Fruit fly (Drosophila melanogaster) whole organism, embryonic: ENCODE data around the gene ph-p.
A peak's percentile ranks its signal among the peaks of the same experiment; 100 is the strongest.

ENCODE experiments used
- Awh ChIP-seq: fragments of 200-800 bp; sonication (Bioruptor generic); IDR thresholded peaks from 2 replicates; pipeline ENCODE4, ENCODE4 v1.3.6; 2022; ENCODE audit warnings: missing biosample characterization, missing genetic modification characterization
- BEAF-32 ChIP-seq: fragments of 200-800 bp; sonication (Bioruptor generic); optimal IDR thresholded peaks from 3 replicates; lab custom pipeline; 2017; ENCODE audit warnings: missing biosample characterization, missing genetic modification characterization, mild to moderate bottlenecking, moderate library complexity, missing genetic modification reagents
- Bteb2 ChIP-seq: fragments of 200-800 bp; sonication (Bioruptor generic); optimal IDR thresholded peaks from 2 replicates; lab custom pipeline; 2016; ENCODE audit warnings: missing biosample characterization, missing genetic modification characterization
- CG1233 ChIP-seq: fragments of 200-800 bp; sonication (Bioruptor generic); optimal IDR thresholded peaks from 4 replicates; lab custom pipeline; 2018; ENCODE audit warnings: missing biosample characterization, mild to moderate bottlenecking, missing genetic modification characterization
- CG13296 ChIP-seq: fragments of 200-800 bp; sonication (Bioruptor generic); optimal IDR thresholded peaks from 3 replicates; lab custom pipeline; 2018; ENCODE audit warnings: missing biosample characterization, mild to moderate bottlenecking, missing genetic modification characterization
- CG13424 ChIP-seq: fragments of 200-800 bp; sonication (Bioruptor generic); optimal IDR thresholded peaks from 2 replicates; lab custom pipeline; 2019; ENCODE audit warnings: missing biosample characterization, mild to moderate bottlenecking, missing genetic modification characterization, moderate library complexity
- CG13775 ChIP-seq: fragments of 200-800 bp; sonication (Bioruptor generic); optimal IDR thresholded peaks from 3 replicates; lab custom pipeline; 2017; ENCODE audit warnings: missing biosample characterization, mild to moderate bottlenecking, missing genetic modification characterization
- CG14965 ChIP-seq: fragments of 200-800 bp; sonication (Bioruptor generic); optimal IDR thresholded peaks from 2 replicates; lab custom pipeline; 2016; ENCODE audit warnings: missing biosample characterization, missing genetic modification characterization, borderline replicate concordance
- CG16863 ChIP-seq: fragments of 200-800 bp; sonication (Bioruptor generic); optimal IDR thresholded peaks from 3 replicates; lab custom pipeline; 2016; ENCODE audit warnings: missing biosample characterization, missing genetic modification characterization
- CG17359 ChIP-seq: fragments of 200-800 bp; sonication (Bioruptor generic); optimal IDR thresholded peaks from 3 replicates; lab custom pipeline; 2018; ENCODE audit warnings: missing biosample characterization, mild to moderate bottlenecking, missing genetic modification characterization, moderate library complexity
- CG17361 ChIP-seq: fragments of 200-800 bp; sonication (Bioruptor generic); IDR thresholded peaks from 3 replicates; pipeline ENCODE4 v1.3.6; 2022; ENCODE audit warnings: missing biosample characterization, missing genetic modification characterization
- CG18619 ChIP-seq: fragments of 200-800 bp; sonication (Bioruptor generic); optimal IDR thresholded peaks from 3 replicates; lab custom pipeline; 2017; ENCODE audit warnings: missing biosample characterization, mild to moderate bottlenecking, missing genetic modification characterization
- CG2120 ChIP-seq: fragments of 200-800 bp; sonication (Bioruptor generic); optimal IDR thresholded peaks from 3 replicates; lab custom pipeline; 2016; ENCODE audit warnings: missing biosample characterization, missing genetic modification characterization
- CG30403 ChIP-seq: fragments of 200-800 bp; sonication (Bioruptor generic); optimal IDR thresholded peaks from 3 replicates; lab custom pipeline; 2016; ENCODE audit warnings: missing biosample characterization, missing genetic modification characterization
- CG31224 ChIP-seq: fragments of 200-800 bp; sonication (Bioruptor generic); IDR thresholded peaks from 2 replicates; pipeline ENCODE4 v1.3.6; 2022; ENCODE audit warnings: missing biosample characterization, missing genetic modification characterization
- CG3407 ChIP-seq: fragments of 200-800 bp; sonication (Bioruptor generic); optimal IDR thresholded peaks from 2 replicates; lab custom pipeline; 2018; ENCODE audit warnings: missing biosample characterization, mild to moderate bottlenecking, missing genetic modification characterization
- CG3726 ChIP-seq: fragments of 200-800 bp; sonication (Bioruptor generic); IDR thresholded peaks from 3 replicates; pipeline ENCODE4, ENCODE4 v1.3.6; 2022; ENCODE audit warnings: missing biosample characterization, missing genetic modification characterization
- CG7786 ChIP-seq: fragments of 200-800 bp; sonication (Bioruptor generic); optimal IDR thresholded peaks from 2 replicates; lab custom pipeline; 2016; ENCODE audit warnings: missing biosample characterization, missing genetic modification characterization
- CG8388 ChIP-seq: fragments of 200-800 bp; sonication (Bioruptor generic); optimal IDR thresholded peaks from 2 replicates; lab custom pipeline; 2019; ENCODE audit warnings: missing biosample characterization, mild to moderate bottlenecking, missing genetic modification characterization, moderate library complexity
- Drgx ChIP-seq: fragments of 200-800 bp; sonication (Bioruptor generic); IDR thresholded peaks from 2 replicates; pipeline ENCODE4 v1.3.6; 2022; ENCODE audit warnings: missing biosample characterization, missing genetic modification characterization
- Fer1 ChIP-seq: fragments of 200-800 bp; sonication (Bioruptor generic); optimal IDR thresholded peaks from 2 replicates; lab custom pipeline; 2017; ENCODE audit warnings: missing biosample characterization, mild to moderate bottlenecking, missing genetic modification characterization
- GATAe ChIP-seq: fragments of 200-800 bp; sonication (Bioruptor generic); conservative IDR thresholded peaks from 2 replicates; pipeline ENCODE4 v1.3.6; 2022; ENCODE audit warnings: missing biosample characterization, missing genetic modification characterization
- Gug ChIP-seq: fragments of 200-800 bp; sonication (Bioruptor generic); IDR thresholded peaks from 4 replicates; pipeline ENCODE4 v1.3.6; 2022; ENCODE audit warnings: missing biosample characterization, missing genetic modification characterization
- H15 ChIP-seq: fragments of 200-800 bp; sonication (Bioruptor generic); IDR thresholded peaks from 3 replicates; pipeline ENCODE4 v1.3.6; 2022; ENCODE audit warnings: missing biosample characterization, missing genetic modification characterization
- HLHmδ ChIP-seq: fragments of 200-800 bp; sonication (Bioruptor generic); optimal IDR thresholded peaks from 2 replicates; lab custom pipeline; 2018; ENCODE audit warnings: missing biosample characterization, mild to moderate bottlenecking, missing genetic modification characterization, moderate library complexity
- HmgD ChIP-seq: fragments of 200-800 bp; sonication (Bioruptor generic); optimal IDR thresholded peaks from 3 replicates; lab custom pipeline; 2016; ENCODE audit warnings: missing biosample characterization, missing genetic modification characterization
- Lim3 ChIP-seq: fragments of 200-800 bp; sonication (Bioruptor generic); IDR thresholded peaks from 2 replicates; pipeline ENCODE4 v1.3.6; 2022; ENCODE audit warnings: missing biosample characterization, missing genetic modification characterization
- Poxn ChIP-seq: fragments of 200-800 bp; sonication (Bioruptor generic); IDR thresholded peaks from 2 replicates; pipeline ENCODE4 v1.3.6; 2022; ENCODE audit warnings: missing biosample characterization, missing genetic modification characterization
- Ssrp ChIP-seq: fragments of 200-800 bp; sonication (Bioruptor generic); optimal IDR thresholded peaks from 2 replicates; lab custom pipeline; 2018; ENCODE audit warnings: missing biosample characterization, mild to moderate bottlenecking, missing genetic modification characterization, moderate library complexity
- Taf1 ChIP-seq: fragments of 200-800 bp; sonication (Bioruptor generic); IDR thresholded peaks from 2 replicates; pipeline ENCODE4 v1.3.6; 2022; ENCODE audit warnings: missing biosample characterization, missing genetic modification characterization
- Vsx1 ChIP-seq: fragments of 200-800 bp; sonication (Bioruptor generic); optimal IDR thresholded peaks from 2 replicates; lab custom pipeline; 2017; ENCODE audit warnings: missing biosample characterization, mild to moderate bottlenecking, missing genetic modification characterization, missing genetic modification reagents
- Xbp1 ChIP-seq: fragments of 200-800 bp; sonication (Bioruptor generic); optimal IDR thresholded peaks from 3 replicates; lab custom pipeline; 2016; ENCODE audit warnings: missing biosample characterization, mild to moderate bottlenecking, missing genetic modification characterization
- ab ChIP-seq: fragments of 200-800 bp; sonication (Bioruptor generic); optimal IDR thresholded peaks from 2 replicates; lab custom pipeline; 2016; ENCODE audit warnings: missing biosample characterization, missing genetic modification characterization
- dpn ChIP-seq, 2 experiments: fragments of 200-800 bp; sonication (Bioruptor generic); optimal IDR thresholded peaks; 3 replicates each; lab custom pipeline; 2016; ENCODE audit warnings: missing biosample characterization in 2 of 2, missing genetic modification characterization in 2 of 2
- dysf ChIP-seq: fragments of 200-800 bp; sonication (Bioruptor generic); IDR thresholded peaks from 3 replicates; pipeline ENCODE4 v1.3.6; 2022; ENCODE audit warnings: missing biosample characterization, missing genetic modification characterization
- fu2 ChIP-seq: fragments of 200-800 bp; sonication (Bioruptor generic); optimal IDR thresholded peaks from 2 replicates; lab custom pipeline; 2016; ENCODE audit warnings: missing biosample characterization, missing genetic modification characterization
- gcm ChIP-seq: fragments of 200-800 bp; sonication (Bioruptor generic); optimal IDR thresholded peaks from 2 replicates; lab custom pipeline; 2019; ENCODE audit warnings: missing biosample characterization, mild to moderate bottlenecking, missing genetic modification characterization, moderate library complexity
- gcm2 ChIP-seq: fragments of 200-800 bp; sonication (Bioruptor generic); optimal IDR thresholded peaks from 2 replicates; lab custom pipeline; 2016; ENCODE audit warnings: missing biosample characterization, missing genetic modification characterization
- gem ChIP-seq: fragments of 200-800 bp; sonication (Bioruptor generic); optimal IDR thresholded peaks from 2 replicates; lab custom pipeline; 2019; ENCODE audit warnings: missing biosample characterization, mild to moderate bottlenecking, missing genetic modification characterization, moderate library complexity
- grau ChIP-seq: fragments of 200-800 bp; optimal IDR thresholded peaks from 3 replicates; lab custom pipeline; 2019; ENCODE audit warnings: missing biosample characterization, mild to moderate bottlenecking, missing genetic modification characterization, moderate library complexity
- grn ChIP-seq: fragments of 200-800 bp; sonication (Bioruptor generic); optimal IDR thresholded peaks from 3 replicates; lab custom pipeline; 2017; ENCODE audit warnings: missing biosample characterization, missing genetic modification characterization
- nerfin-1 ChIP-seq: fragments of 200-800 bp; sonication (Bioruptor generic); optimal IDR thresholded peaks from 3 replicates; lab custom pipeline; 2019; ENCODE audit warnings: missing biosample characterization, mild to moderate bottlenecking, missing genetic modification characterization, moderate library complexity
- otp ChIP-seq: fragments of 200-800 bp; sonication (Bioruptor generic); IDR thresholded peaks from 3 replicates; pipeline ENCODE4, ENCODE4 v1.3.6; 2022; ENCODE audit warnings: missing biosample characterization, missing genetic modification characterization
- pho ChIP-seq: fragments of 200-800 bp; sonication (Bioruptor generic); optimal IDR thresholded peaks from 2 replicates; lab custom pipeline; 2016; ENCODE audit warnings: missing biosample characterization, missing genetic modification characterization
- pnt ChIP-seq: fragments of 200-800 bp; sonication (Bioruptor generic); optimal IDR thresholded peaks from 3 replicates; lab custom pipeline; 2016; ENCODE audit warnings: missing biosample characterization, missing genetic modification characterization
- row ChIP-seq: fragments of 200-800 bp; sonication (Bioruptor generic); IDR thresholded peaks from 3 replicates; pipeline ENCODE4 v1.3.6; 2022; ENCODE audit warnings: missing biosample characterization, missing genetic modification characterization
- schlank ChIP-seq: fragments of 200-800 bp; sonication (Bioruptor generic); optimal IDR thresholded peaks from 2 replicates; lab custom pipeline; 2018; ENCODE audit warnings: missing biosample characterization, mild to moderate bottlenecking, missing genetic modification characterization
- sob ChIP-seq: fragments of 200-800 bp; sonication (Bioruptor generic); IDR thresholded peaks from 2 replicates; pipeline ENCODE4 v1.3.6; 2022; ENCODE audit warnings: missing biosample characterization, missing genetic modification characterization
- zf30C ChIP-seq: fragments of 200-800 bp; sonication (Bioruptor generic); optimal IDR thresholded peaks from 3 replicates; lab custom pipeline; 2018; ENCODE audit warnings: missing biosample characterization, mild to moderate bottlenecking, missing genetic modification characterization

ph-p gene

DNA sequence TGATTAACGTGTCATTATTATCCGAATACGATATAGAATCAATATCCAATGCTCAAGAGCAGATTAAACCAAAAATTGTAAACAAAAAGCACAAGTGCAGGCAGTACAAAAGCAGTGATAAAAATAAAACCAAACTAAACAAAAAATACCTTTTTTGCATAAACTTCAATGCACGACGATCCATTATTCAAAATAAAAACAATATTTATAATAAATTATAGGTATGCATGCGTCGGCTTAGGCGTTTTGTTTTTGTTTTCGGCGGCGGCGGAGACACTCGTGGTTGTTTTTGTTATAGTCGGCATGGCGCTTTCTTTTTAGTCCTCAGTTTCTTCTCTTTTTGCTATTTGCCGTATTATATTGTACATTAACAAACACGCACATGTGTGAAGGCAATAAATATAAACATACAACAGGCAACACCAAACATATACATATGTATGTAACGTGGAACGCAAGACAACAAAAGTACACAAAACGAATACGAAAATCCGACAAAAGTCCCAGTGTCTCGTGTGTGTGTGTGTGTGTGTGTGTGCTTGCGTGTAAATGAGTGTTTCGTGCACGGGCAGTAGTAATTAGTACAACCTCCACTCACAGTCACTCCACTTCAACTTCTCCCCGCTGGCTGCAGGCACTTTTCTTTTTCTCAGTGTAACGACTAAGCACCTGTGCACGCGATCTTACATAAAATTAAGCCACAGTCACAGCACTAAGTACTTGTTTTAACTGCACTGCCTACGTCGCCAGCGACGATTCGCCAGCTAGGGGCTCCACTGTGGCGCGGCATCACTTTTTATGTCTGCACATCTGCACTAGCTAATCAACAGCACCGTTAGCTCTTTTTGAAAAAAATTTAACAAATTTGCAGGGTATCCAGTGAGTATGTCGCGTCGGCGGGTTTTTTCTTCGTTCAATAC lies 2.0 kb downstream of the ph-p start (continued):
- TF ChIP-seq CG17361 (GFP tag; lab: Robert Waterston, UW) = peak; percentile 24; the same call in 1 of the 3 replicates
- no peak for TF ChIP-seq GATAe
- TF ChIP-seq CG2120 = peak; percentile 45
- peak; percentile 20 for TF ChIP-seq Ssrp (tag; lab: Kevin White, UChicago)
- TF ChIP-seq CG13775 (GFP tag; lab: Kevin White, UChicago) = peak; percentile 57
- peak; percentile 49 for TF ChIP-seq Drgx (GFP tag; lab: Robert Waterston, UW)
- TF ChIP-seq gem (tag; lab: Kevin White, UChicago) = peak; percentile 59
- peak; percentile 56 for TF ChIP-seq CG30403 (GFP tag; lab: Kevin White, UChicago)
- no peak for TF ChIP-seq schlank (tag; lab: Kevin White, UChicago)
- TF ChIP-seq CG13296 (GFP tag; lab: Kevin White, UChicago) = no peak
- peak; percentile 65; the same call in 3 of the 4 replicates for TF ChIP-seq Gug (GFP tag; lab: Robert Waterston, UW)
- TF ChIP-seq nerfin-1 (tag; lab: Kevin White, UChicago) = no peak
- TF ChIP-seq CG18619 = peak; percentile 27
- peak; percentile 19; the same call in 1 of the 2 replicates for TF ChIP-seq Taf1 (GFP tag; lab: Robert Waterston, UW)
- TF ChIP-seq H15 (GFP tag; lab: Robert Waterston, UW) = 0 out of 3 replicates have a peak, but pooled peaks have one; percentile 18
- TF ChIP-seq pnt (GFP tag; lab: Kevin White, UChicago) = peak; percentile 42
- TF ChIP-seq CG7786 (GFP tag; lab: Kevin White, UChicago) = peak; percentile 33
- peak; percentile 33 for TF ChIP-seq ab (GFP tag; lab: Kevin White, UChicago)
- no peak for TF ChIP-seq gcm (GFP tag; lab: Kevin White, UChicago)
- 0 out of 2 replicates have a peak, but pooled peaks have one; percentile 21 for TF ChIP-seq Awh
- TF ChIP-seq zf30C (GFP tag; lab: Kevin White, UChicago) = peak; percentile 78
- TF ChIP-seq otp (GFP tag; lab: Robert Waterston, UW) = no peak
- peak; percentile 12 to 53 for TF ChIP-seq dpn (GFP tag; optimal IDR thresholded peaks at IDR 0.05; lab: Kevin White, UChicago)
- TF ChIP-seq row = peak; percentile 76
- TF ChIP-seq fu2 = no peak
- TF ChIP-seq Vsx1 (GFP tag; lab: Kevin White, UChicago) = peak; percentile 85
- no peak for TF ChIP-seq Bteb2 (GFP tag; lab: Kevin White, UChicago)
- TF ChIP-seq CG3726 (GFP tag; lab: Robert Waterston, UW) = no peak
- peak; percentile 11 for TF ChIP-seq HLHmδ (GFP tag; lab: Kevin White, UChicago)
- peak; percentile 15 for TF ChIP-seq CG17359 (tag; lab: Kevin White, UChicago)
- peak; percentile 47 for TF ChIP-seq Xbp1
- TF ChIP-seq CG1233 (GFP tag; lab: Kevin White, UChicago) = no peak
- peak; percentile 3 for TF ChIP-seq CG8388
- no peak for TF ChIP-seq CG14965 (GFP tag; lab: Kevin White, UChicago)
- no peak for TF ChIP-seq Lim3
- peak; percentile 92 for TF ChIP-seq grau
- TF ChIP-seq CG3407 (GFP tag; lab: Kevin White, UChicago) = no peak
- no peak for TF ChIP-seq CG31224 (GFP tag; lab: Robert Waterston, UW)
- peak; percentile 45 for TF ChIP-seq CG13424 (tag; lab: Kevin White, UChicago)
- 0 out of 2 replicates have a peak, but pooled peaks have one; percentile 5 for TF ChIP-seq sob (GFP tag; lab: Robert Waterston, UW)
- no peak for TF ChIP-seq Poxn (GFP tag; lab: Robert Waterston, UW)
- no peak for TF ChIP-seq Fer1 (GFP tag; lab: Kevin White, UChicago)
- no peak for TF ChIP-seq gcm2 (GFP tag; lab: Kevin White, UChicago)
- peak; percentile 27 for TF ChIP-seq pho (GFP tag; lab: Kevin White, UChicago)
- peak; percentile 30 for TF ChIP-seq CG16863 (GFP tag; lab: Kevin White, UChicago)
- TF ChIP-seq dysf = peak; percentile 68
- no peak for TF ChIP-seq BEAF-32 (GFP tag; lab: Kevin White, UChicago)
- TF ChIP-seq grn (GFP tag; lab: Kevin White, UChicago) = no peak
- no peak for TF ChIP-seq HmgD (GFP tag; lab: Kevin White, UChicago)
